Worm (Caenorhabditis elegans) whole organism, midembryonic: ENCODE results near the gene str-45.
"Not testable (repeated sequence)": the region's sequence is repeated elsewhere in the genome, so short reads cannot be mapped to it uniquely, and the experiment has no call there.

Source experiments
- T22C8.4 ChIP-seq: fragments of 200-800 bp; sonication (Bioruptor generic); IDR thresholded peaks from 2 replicates; pipeline ENCODE4 v1.3.6; 2022; ENCODE audit warnings: missing genetic modification characterization, missing compliant biosample characterization
- cog-1 ChIP-seq: sonication (generic microtip); optimal IDR thresholded peaks from 2 replicates; lab custom pipeline; 2016; ENCODE audit warnings: missing genetic modification characterization, missing compliant biosample characterization
- flt-1 ChIP-seq: fragments of 200-800 bp; sonication (Bioruptor generic); IDR thresholded peaks from 2 replicates; pipeline ENCODE4 v1.3.6; 2022; ENCODE audit warnings: missing genetic modification characterization, missing compliant biosample characterization
- klf-2 ChIP-seq: fragments of 200-800 bp; sonication (Bioruptor generic); conservative IDR thresholded peaks from 2 replicates; pipeline ENCODE4 v1.3.6; 2022; ENCODE audit warnings: missing genetic modification reagents, missing genetic modification characterization, missing compliant biosample characterization
- med-1 ChIP-seq: sonication (generic microtip); optimal IDR thresholded peaks from 2 replicates; lab custom pipeline; 2017; ENCODE audit warnings: missing genetic modification characterization, mild to moderate bottlenecking, missing compliant biosample characterization, antibody characterized with exemption, missing genetic modification reagents; ENCODE audit not compliant: insufficient read depth
- ref-1 ChIP-seq: fragments of 200-800 bp; sonication (Bioruptor generic); conservative IDR thresholded peaks from 2 replicates; pipeline ENCODE4 v1.3.6; 2022; ENCODE audit warnings: missing genetic modification reagents, missing genetic modification characterization, missing compliant biosample characterization
- tab-1 ChIP-seq: fragments of 200-800 bp; sonication (Bioruptor generic); IDR thresholded peaks from 2 replicates; pipeline ENCODE4 v1.3.6; 2022; ENCODE audit warnings: missing genetic modification characterization, missing compliant biosample characterization
- ztf-23 ChIP-seq: fragments of 200-800 bp; sonication (Bioruptor generic); IDR thresholded peaks from 2 replicates; pipeline ENCODE4 v1.3.6; 2022; ENCODE audit warnings: missing genetic modification reagents, missing genetic modification characterization, missing compliant biosample characterization
- ztf-29 ChIP-seq: fragments of 200-800 bp; sonication (Bioruptor generic); IDR thresholded peaks from 2 replicates; pipeline ENCODE4 v1.3.6; 2022; ENCODE audit warnings: missing genetic modification reagents, missing genetic modification characterization, missing compliant biosample characterization

Gene str-45

DNA sequence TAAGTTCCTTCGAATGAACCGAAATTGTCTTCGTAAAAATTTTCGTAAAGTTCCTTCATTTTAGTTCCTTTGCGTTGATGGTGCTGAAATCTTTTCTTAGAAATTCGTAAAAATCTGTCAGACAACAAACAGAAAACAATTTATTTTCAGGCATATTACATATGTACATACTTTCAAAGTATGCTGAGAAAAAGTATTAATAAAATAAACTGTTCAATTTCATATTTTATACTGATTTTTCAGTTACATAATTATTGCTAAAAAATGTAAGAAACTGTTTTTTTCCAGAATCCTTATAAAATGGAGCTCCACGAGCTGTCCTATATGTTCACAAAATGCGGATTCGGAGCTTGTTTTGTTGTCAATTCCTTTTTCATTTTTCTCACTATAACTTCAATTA is at the start of gene str-45:
Gene str-45, plus strand, starts transcription at position 301 of the 400 bp plus-strand sequence.
- TF ChIP-seq cog-1 (tag; lab: Kevin White, UChicago) (no peak), tab-1 (GFP tag; lab: Robert Waterston, UW) (no peak), ref-1 (GFP tag; lab: Robert Waterston, UW) (no peak), T22C8.4 (GFP tag; lab: Robert Waterston, UW) (no peak), ztf-29 (GFP tag; lab: Robert Waterston, UW) (no peak), ztf-23 (GFP tag; lab: Robert Waterston, UW) (no peak), klf-2 (GFP tag; lab: Robert Waterston, UW) (no peak), med-1 (GFP tag; lab: Kevin White, UChicago) (no peak)

DNA sequence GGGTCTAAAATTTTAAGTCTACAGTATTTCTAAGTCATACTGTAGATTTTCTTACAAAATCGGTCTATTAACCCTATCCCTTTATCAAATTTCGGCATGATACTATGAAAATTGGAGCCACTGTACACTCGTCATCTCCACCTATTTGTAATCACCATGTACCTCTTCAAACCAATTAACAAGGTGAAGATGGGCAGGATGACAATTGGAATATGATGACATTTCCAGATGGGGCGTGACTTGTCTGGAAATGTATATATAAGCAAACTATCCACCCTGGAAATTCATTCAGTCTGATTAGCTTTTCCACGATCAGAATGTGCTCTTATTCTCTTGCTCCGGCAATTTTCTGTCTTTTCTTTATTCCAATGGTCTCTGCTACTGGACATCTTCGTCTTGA is 49.5 kb upstream of the str-45 start, which contains the start of gene Y75B12A.2:
Gene Y75B12A.2, plus strand, starts transcription at position 301 of the 400 bp plus-strand sequence.
- TF ChIP-seq ref-1 (GFP tag; lab: Robert Waterston, UW) (no peak), klf-2 (GFP tag; lab: Robert Waterston, UW) (no peak), ztf-23 (GFP tag; lab: Robert Waterston, UW) (no peak), ztf-29 (GFP tag; lab: Robert Waterston, UW) (no peak), tab-1 (GFP tag; lab: Robert Waterston, UW) (no peak), flt-1 (GFP tag; lab: Robert Waterston, UW) (no peak), T22C8.4 (GFP tag; lab: Robert Waterston, UW) (no peak), med-1 (GFP tag; lab: Kevin White, UChicago) (no peak), cog-1 (tag; lab: Kevin White, UChicago) (no peak)

DNA sequence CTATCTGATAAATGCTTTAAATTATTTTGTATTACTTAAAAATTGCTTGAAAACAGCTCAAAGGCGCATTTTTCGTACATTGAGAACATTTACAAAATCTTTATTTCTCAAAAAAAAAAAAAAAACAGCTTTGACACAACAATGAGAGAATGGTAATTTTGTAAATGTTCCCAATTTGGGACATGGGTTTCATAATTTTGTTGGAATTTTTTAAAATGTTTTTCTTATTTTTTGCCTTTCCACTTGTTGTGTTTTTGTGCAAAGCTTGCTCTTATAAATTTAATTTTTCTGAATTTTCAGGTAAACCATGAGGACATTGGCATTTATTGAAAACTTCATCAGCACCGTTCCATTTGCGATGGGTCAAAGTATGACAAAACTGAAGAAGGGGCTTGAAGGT is 47.1 kb upstream of the str-45 start, which contains the start of gene T01G5.7:
Gene T01G5.7, plus strand, starts transcription at position 301 of the 400 bp plus-strand sequence.
- TF ChIP-seq tab-1 (GFP tag; lab: Robert Waterston, UW) (no peak), med-1 (GFP tag; lab: Kevin White, UChicago) (no peak), klf-2 (GFP tag; lab: Robert Waterston, UW) (no peak), ztf-29 (GFP tag; lab: Robert Waterston, UW) (no peak), T22C8.4 (GFP tag; lab: Robert Waterston, UW) (no peak), ztf-23 (GFP tag; lab: Robert Waterston, UW) (no peak), flt-1 (GFP tag; lab: Robert Waterston, UW) (no peak), ref-1 (GFP tag; lab: Robert Waterston, UW) (no peak), cog-1 (tag; lab: Kevin White, UChicago) (no peak)

DNA sequence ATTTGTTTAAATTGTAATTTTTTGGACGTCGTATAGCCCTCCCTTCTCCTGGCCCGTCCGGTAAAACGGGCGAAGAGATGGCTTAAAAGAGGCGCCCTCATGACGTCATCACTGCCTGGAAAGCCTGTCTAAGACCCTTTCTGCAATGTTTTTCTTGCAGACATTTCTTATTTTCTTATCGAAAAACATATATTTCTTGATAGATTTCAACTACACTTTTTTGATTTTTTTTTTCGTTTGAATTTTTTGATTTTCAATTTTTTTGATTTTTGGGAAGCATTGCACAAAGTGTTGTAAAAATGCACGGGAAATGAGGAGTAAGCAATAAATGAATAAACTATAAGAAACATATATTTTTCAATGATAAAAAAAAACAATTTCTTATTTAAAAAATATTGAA is 44.8 kb upstream of the str-45 start, which contains the start of gene T01G5.6:
Gene T01G5.6, minus strand, starts transcription at position 101 of the 400 bp plus-strand sequence.
- TF ChIP-seq cog-1 (tag; lab: Kevin White, UChicago) = no peak
- no peak for TF ChIP-seq ztf-23 (GFP tag; lab: Robert Waterston, UW)
- TF ChIP-seq klf-2 (GFP tag; lab: Robert Waterston, UW) = no peak
- no peak for TF ChIP-seq T22C8.4 (GFP tag; lab: Robert Waterston, UW)
- TF ChIP-seq flt-1 (GFP tag; lab: Robert Waterston, UW) = no peak

DNA sequence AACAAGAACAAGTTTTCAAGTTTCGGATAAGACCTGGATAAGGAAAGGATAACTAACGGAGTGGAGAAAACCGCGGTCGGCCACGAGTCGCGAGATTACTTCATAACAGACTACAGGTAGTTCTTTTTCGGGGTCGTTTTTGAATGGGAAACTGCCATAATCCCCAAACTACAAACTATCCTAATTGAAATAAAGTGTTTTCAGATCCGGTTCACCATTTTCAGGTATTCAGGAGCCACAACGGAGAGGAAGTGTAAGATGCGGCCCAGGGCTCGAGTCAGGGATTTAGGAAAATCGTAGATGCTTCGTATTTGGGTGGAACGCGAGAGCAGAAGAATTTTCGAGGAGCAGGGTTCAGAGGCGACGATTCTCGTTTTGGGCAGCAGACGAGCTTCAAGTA is 42.8 kb upstream of the str-45 start, which contains the start of gene T01G5.8:
Gene T01G5.8, plus strand, starts transcription at position 301 of the 400 bp plus-strand sequence.
- TF ChIP-seq ref-1 (GFP tag; lab: Robert Waterston, UW); med-1 (GFP tag; lab: Kevin White, UChicago); flt-1 (GFP tag; lab: Robert Waterston, UW): not testable (repeated sequence)

DNA sequence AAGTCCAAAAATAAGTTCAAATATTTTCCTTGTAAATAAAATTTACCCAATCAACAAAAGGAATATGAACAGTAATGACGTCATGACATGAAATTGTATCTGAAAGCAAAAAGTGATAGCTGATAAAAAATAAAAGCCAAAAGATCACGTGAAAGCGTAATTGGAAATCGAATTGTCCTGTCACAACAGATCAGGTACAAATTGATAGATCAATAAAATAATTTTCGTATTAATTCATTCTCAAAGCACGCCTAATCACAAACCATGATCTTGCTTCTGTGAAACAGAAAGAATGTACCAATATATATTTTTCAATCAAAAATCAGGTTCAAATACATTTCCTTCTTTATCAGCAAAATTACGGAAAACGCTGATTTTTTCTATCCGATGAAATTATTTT is 39.3 kb upstream of the str-45 start, which contains the start of gene flor-1:
Gene flor-1, minus strand, starts transcription at position 101 of the 400 bp plus-strand sequence.
- no peak for TF ChIP-seq flt-1 (GFP tag; lab: Robert Waterston, UW)
- TF ChIP-seq cog-1 (tag; lab: Kevin White, UChicago) = no peak
- no peak for TF ChIP-seq med-1 (GFP tag; lab: Kevin White, UChicago)
- TF ChIP-seq klf-2 (GFP tag; lab: Robert Waterston, UW) = no peak
- TF ChIP-seq T22C8.4 (GFP tag; lab: Robert Waterston, UW) = no peak
- no peak for TF ChIP-seq ztf-29 (GFP tag; lab: Robert Waterston, UW)
- no peak for TF ChIP-seq ref-1 (GFP tag; lab: Robert Waterston, UW)
- no peak for TF ChIP-seq ztf-23 (GFP tag; lab: Robert Waterston, UW)
- no peak for TF ChIP-seq tab-1 (GFP tag; lab: Robert Waterston, UW)

DNA sequence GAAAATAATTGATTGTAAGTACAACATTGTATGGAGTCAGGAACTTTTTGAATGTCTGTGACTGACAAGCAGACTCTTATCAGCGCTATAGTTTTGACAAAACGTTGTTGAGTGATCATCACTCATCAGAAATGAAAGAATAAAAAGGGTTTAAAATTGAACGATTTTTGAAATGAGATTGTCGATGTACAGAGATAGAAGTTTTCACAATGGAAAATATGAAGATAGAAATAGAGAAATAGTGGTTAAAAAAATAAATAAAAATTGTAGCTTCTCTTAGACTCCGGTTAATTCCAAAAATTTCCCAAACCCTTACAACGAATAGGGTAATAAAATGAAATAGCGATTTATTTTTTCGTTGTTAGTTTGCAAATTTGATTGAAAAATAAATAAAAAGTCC is 33.6 kb upstream of the str-45 start, which contains the start of gene ugt-30:
Gene ugt-30, minus strand, starts transcription at position 101 of the 400 bp plus-strand sequence.
- TF ChIP-seq cog-1 (tag; lab: Kevin White, UChicago); ztf-29 (GFP tag; lab: Robert Waterston, UW); med-1 (GFP tag; lab: Kevin White, UChicago): not testable (repeated sequence)

DNA sequence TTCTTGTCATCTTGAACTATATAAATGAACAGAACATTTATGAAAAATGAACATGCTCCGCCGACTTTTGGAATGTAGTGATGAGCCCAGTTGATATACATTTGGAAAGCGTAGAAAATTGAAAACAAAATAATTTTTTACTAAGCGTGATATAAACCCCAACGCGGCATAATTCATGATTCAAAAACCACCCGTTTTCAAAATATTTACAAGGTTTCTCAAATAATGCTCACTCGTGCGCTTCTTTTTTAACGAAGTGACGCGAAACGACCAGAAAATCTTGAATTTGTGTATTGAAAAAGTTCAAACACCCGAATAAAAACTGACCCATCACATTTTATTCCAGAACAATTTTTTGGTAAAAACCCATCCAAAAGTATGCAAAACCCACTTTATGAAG is 31.4 kb upstream of the str-45 start, which contains the start of gene srj-27:
Gene srj-27, minus strand, starts transcription at position 101 of the 400 bp plus-strand sequence.
- TF ChIP-seq ztf-29 (GFP tag; lab: Robert Waterston, UW) = no peak
- TF ChIP-seq ztf-23 (GFP tag; lab: Robert Waterston, UW) = no peak

DNA sequence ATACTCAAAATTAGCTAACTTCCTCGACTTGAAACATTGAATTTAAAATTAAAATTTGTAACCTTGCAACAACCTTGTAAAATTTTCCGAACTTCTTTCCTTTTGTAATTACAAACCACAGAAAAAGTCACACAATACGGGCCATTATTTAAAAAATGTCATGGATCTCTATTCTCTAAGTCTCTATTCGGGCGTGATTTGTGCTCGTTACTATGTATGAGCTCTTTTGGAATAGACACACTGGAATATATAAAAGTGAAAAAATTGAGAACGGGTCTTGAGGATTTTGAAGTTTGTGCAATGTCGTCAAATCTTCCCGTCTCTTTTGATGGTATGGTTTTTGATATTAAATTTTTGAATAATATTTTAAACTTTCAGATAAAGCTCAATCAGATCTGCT is 30.8 kb upstream of the str-45 start, which contains the start of gene srr-7:
Gene srr-7, plus strand, starts transcription at position 301 of the 400 bp plus-strand sequence.
- no peak for TF ChIP-seq tab-1 (GFP tag; lab: Robert Waterston, UW)
- TF ChIP-seq cog-1 (tag; lab: Kevin White, UChicago) = no peak
- no peak for TF ChIP-seq ref-1 (GFP tag; lab: Robert Waterston, UW)
- TF ChIP-seq ztf-29 (GFP tag; lab: Robert Waterston, UW) = no peak
